Fruit fly (Drosophila melanogaster) S2 (cell line): ENCODE results near the gene COX6AL2.
A peak's percentile ranks its signal among the peaks of the same experiment; 100 is the strongest.

Source experiments
- CG8478 ChIP-seq: fragments of >200 bp; optimal IDR thresholded peaks from 2 replicates; lab custom pipeline; 2018
- CTCF ChIP-seq, 2 experiments: fragments of >200 bp; optimal IDR thresholded peaks; 2 replicates each; lab custom pipeline; 2018

COX6AL2 gene

dm6 chr3L:18898770-18899278 is 15.1 kb downstream of the COX6AL2 start, which contains the start of gene RpL26:
Gene RpL26 (plus strand): TSS chr3L:18898875.
- TF ChIP-seq CTCF (optimal IDR thresholded peaks at IDR 0.05; lab: Kevin White, UChicago) (peak in 1 of 2 experiments; percentile 28), CG8478 (lab: Kevin White, UChicago) (no peak)

- no peak for TF ChIP-seq CTCF (optimal IDR thresholded peaks at IDR 0.05; lab: Kevin White, UChicago)
- TF ChIP-seq CG8478 (lab: Kevin White, UChicago): no peak
These were observed 15.9 kb downstream of the COX6AL2 start, which contains the start of gene CG3902 for dm6 chr3L:18898086-18898470. Gene CG3902 (minus strand): TSS chr3L:18898293.

- no peak for TF ChIP-seq CG8478 (lab: Kevin White, UChicago)
- no peak for TF ChIP-seq CTCF (optimal IDR thresholded peaks at IDR 0.05; lab: Kevin White, UChicago)
These were observed 16.4 kb downstream of the COX6AL2 start for dm6 chr3L:18897459-18898085.

dm6 chr3L:18896297-18896863 is 17.6 kb downstream of the COX6AL2 start:
- TF ChIP-seq CG8478 (lab: Kevin White, UChicago) (no peak), CTCF (optimal IDR thresholded peaks at IDR 0.05; lab: Kevin White, UChicago) (no peak)

dm6 chr3L:18895079-18895478 is 18.9 kb downstream of the COX6AL2 start:
- TF ChIP-seq CG8478 (lab: Kevin White, UChicago) (no peak), CTCF (optimal IDR thresholded peaks at IDR 0.05; lab: Kevin White, UChicago) (no peak)

- TF ChIP-seq CTCF (optimal IDR thresholded peaks at IDR 0.05; lab: Kevin White, UChicago): peak; percentile 27 to 59
- no peak for TF ChIP-seq CG8478 (lab: Kevin White, UChicago)
These were observed 22.0 kb downstream of the COX6AL2 start, which contains the start of gene NijB for dm6 chr3L:18891986-18892385. Gene NijB (plus strand): TSS chr3L:18892383.

- no peak for TF ChIP-seq CG8478 (lab: Kevin White, UChicago)
These were observed 23.4 kb downstream of the COX6AL2 start, which contains the start of gene CG3961 for dm6 chr3L:18890283-18891175. Gene CG3961 (minus strand): TSS chr3L:18890483.

- TF ChIP-seq CTCF (optimal IDR thresholded peaks at IDR 0.05; lab: Kevin White, UChicago) (no peak), CG8478 (lab: Kevin White, UChicago) (no peak)
These were observed 24.6 kb downstream of the COX6AL2 start for dm6 chr3L:18889222-18889866.

dm6 chr3L:18881613-18882012 is 32.3 kb downstream of the COX6AL2 start:
- TF ChIP-seq CG8478 (lab: Kevin White, UChicago) (no peak), CTCF (optimal IDR thresholded peaks at IDR 0.05; lab: Kevin White, UChicago) (no peak)

- TF ChIP-seq CTCF (optimal IDR thresholded peaks at IDR 0.05; lab: Kevin White, UChicago) (no peak), CG8478 (lab: Kevin White, UChicago) (no peak)
These were observed 41.5 kb downstream of the COX6AL2 start, which contains the start of the genes Rad9 and Uggt for dm6 chr3L:18872440-18872839. Gene Rad9 (minus strand): TSS chr3L:18872553. Gene Uggt (plus strand): TSS chr3L:18872747.

- no peak for TF ChIP-seq CG8478 (lab: Kevin White, UChicago)
- TF ChIP-seq CTCF (optimal IDR thresholded peaks at IDR 0.05; lab: Kevin White, UChicago): no peak
These were observed 43.9 kb downstream of the COX6AL2 start, which contains the start of gene Blos3 for dm6 chr3L:18870027-18870426. Gene Blos3 (plus strand): TSS chr3L:18870224.

- TF ChIP-seq CTCF (optimal IDR thresholded peaks at IDR 0.05; lab: Kevin White, UChicago) (no peak), CG8478 (lab: Kevin White, UChicago) (no peak)
These were observed 44.7 kb downstream of the COX6AL2 start, which contains the start of gene Grx1 for dm6 chr3L:18869035-18869826. Gene Grx1 (plus strand): TSS chr3L:18869230.

- TF ChIP-seq CTCF (optimal IDR thresholded peaks at IDR 0.05; lab: Kevin White, UChicago) (no peak), CG8478 (lab: Kevin White, UChicago) (no peak)
These were observed 46.4 kb downstream of the COX6AL2 start, which contains the start of gene Dysb for dm6 chr3L:18867521-18867920. Gene Dysb (plus strand): TSS chr3L:18867771.
